Worm (Caenorhabditis elegans) whole organism, L1 larva: Measurements from ENCODE around the gene C29F9.5.

Experiments used
- C16A3.4 ChIP-seq: fragments of 150-350 bp; optimal IDR thresholded peaks from 2 replicates; lab custom pipeline; 2014; ENCODE audit warnings: missing biosample characterization, missing genetic modification characterization
- alr-1 ChIP-seq: fragments of 200-800 bp; sonication (Bioruptor generic); optimal IDR thresholded peaks from 2 replicates; lab custom pipeline; 2018; ENCODE audit warnings: borderline replicate concordance, mild to moderate bottlenecking, missing genetic modification characterization, missing compliant biosample characterization
- aly-2 ChIP-seq: fragments of 150-350 bp; optimal IDR thresholded peaks from 2 replicates; lab custom pipeline; 2014; ENCODE audit warnings: missing biosample characterization, missing genetic modification characterization
- ama-1 ChIP-seq: fragments of 150-350 bp; optimal IDR thresholded peaks from 2 replicates; lab custom pipeline; 2014
- ceh-63 ChIP-seq: fragments of 200-800 bp; sonication (Bioruptor generic); optimal IDR thresholded peaks from 2 replicates; lab custom pipeline; 2018; ENCODE audit warnings: mild to moderate bottlenecking, missing genetic modification characterization, missing compliant biosample characterization
- ceh-82 ChIP-seq, 3 experiments: fragments of 150-350 bp in 1 of 3; sonication (generic microtip) in 2 of 3; optimal IDR thresholded peaks; 2 replicates each; lab custom pipeline; 2014 to 2017; ENCODE audit warnings: missing biosample characterization in 3 of 3, missing genetic modification characterization in 3 of 3
- ceh-90 ChIP-seq: sonication (generic microtip); optimal IDR thresholded peaks from 2 replicates; lab custom pipeline; 2016; ENCODE audit warnings: missing genetic modification characterization, missing compliant biosample characterization
- dpl-1 ChIP-seq, 3 experiments: fragments of 150-350 bp in 2 of 3; sonication (generic microtip) in 1 of 3; optimal IDR thresholded peaks; 2 replicates each; lab custom pipeline; 2014 to 2017; ENCODE audit warnings: missing biosample characterization in 3 of 3, missing genetic modification characterization in 3 of 3, missing genetic modification reagents in 3 of 3
- dsc-1 ChIP-seq: sonication (generic microtip); optimal IDR thresholded peaks from 2 replicates; lab custom pipeline; 2016; ENCODE audit warnings: mild to moderate bottlenecking, missing genetic modification characterization, missing compliant biosample characterization
- efl-1 ChIP-seq, 4 experiments: fragments of 150-350 bp; optimal IDR thresholded peaks in 3 of 4; peaks in 1 of 4; 1 replicate in 1 of 4; 2 replicates in 3 of 4; lab custom pipeline; 2014; ENCODE audit warnings: missing biosample characterization in 2 of 4, missing genetic modification characterization in 2 of 4, missing genetic modification reagents in 2 of 4
- elt-2 ChIP-seq: sonication (generic microtip); optimal IDR thresholded peaks from 2 replicates; lab custom pipeline; 2016; ENCODE audit warnings: missing genetic modification characterization, mild to moderate bottlenecking, inconsistent platforms, missing compliant biosample characterization, missing genetic modification reagents
- elt-3 ChIP-seq, 6 experiments: fragments of 150-350 bp in 1 of 6; sonication (generic microtip); optimal IDR thresholded peaks; 2 replicates each; lab custom pipeline; 2017 to 2018; ENCODE audit warnings: missing biosample characterization in 6 of 6, missing genetic modification characterization in 6 of 6, inconsistent platforms in 1 of 6
- fkh-10 ChIP-seq: sonication (generic microtip); optimal IDR thresholded peaks from 2 replicates; lab custom pipeline; 2017; ENCODE audit warnings: missing biosample characterization, missing genetic modification reagents, missing genetic modification characterization
- fkh-4 ChIP-seq: sonication (generic microtip); optimal IDR thresholded peaks from 2 replicates; lab custom pipeline; 2016; ENCODE audit warnings: missing compliant biosample characterization, missing genetic modification characterization, borderline replicate concordance
- fos-1 ChIP-seq: fragments of 150-350 bp; optimal IDR thresholded peaks from 2 replicates; lab custom pipeline; 2014; ENCODE audit warnings: missing biosample characterization, missing genetic modification characterization
- grh-1 ChIP-seq: fragments of 200-800 bp; sonication (Bioruptor generic); IDR thresholded peaks from 2 replicates; pipeline ENCODE4 v1.3.6; 2022; ENCODE audit warnings: missing genetic modification reagents, missing genetic modification characterization, missing compliant biosample characterization
- hlh-4 ChIP-seq: sonication (generic microtip); optimal IDR thresholded peaks from 2 replicates; lab custom pipeline; 2016; ENCODE audit warnings: mild to moderate bottlenecking, missing genetic modification characterization, missing compliant biosample characterization
- hpl-2 ChIP-seq: fragments of 150-350 bp; optimal IDR thresholded peaks from 2 replicates; lab custom pipeline; 2014; ENCODE audit warnings: missing biosample characterization, missing genetic modification reagents, missing genetic modification characterization
- irx-1 ChIP-seq: sonication (generic microtip); optimal IDR thresholded peaks from 2 replicates; lab custom pipeline; 2016; ENCODE audit warnings: missing genetic modification characterization, missing compliant biosample characterization
- isw-1 ChIP-seq: fragments of 200-800 bp; sonication (Bioruptor generic); IDR thresholded peaks from 2 replicates; pipeline ENCODE4 v1.3.6; 2022; ENCODE audit warnings: missing genetic modification characterization, missing compliant biosample characterization
- jun-1 ChIP-seq: fragments of 150-350 bp; optimal IDR thresholded peaks from 2 replicates; lab custom pipeline; 2014; ENCODE audit warnings: missing biosample characterization, missing genetic modification reagents, missing genetic modification characterization
- lin-13 ChIP-seq: fragments of 150-350 bp; optimal IDR thresholded peaks from 2 replicates; lab custom pipeline; 2014; ENCODE audit warnings: missing biosample characterization, missing genetic modification reagents, missing genetic modification characterization
- lin-14 ChIP-seq: fragments of 200-800 bp; sonication (Bioruptor generic); optimal IDR thresholded peaks from 2 replicates; lab custom pipeline; 2018; ENCODE audit warnings: mild to moderate bottlenecking, missing genetic modification characterization, moderate library complexity, missing compliant biosample characterization
- lin-15B ChIP-seq: fragments of 150-350 bp; sonication (generic microtip); optimal IDR thresholded peaks from 3 replicates; lab custom pipeline; 2014; ENCODE audit warnings: missing biosample characterization, missing genetic modification characterization
- lin-35 ChIP-seq, 2 experiments: fragments of 150-350 bp; optimal IDR thresholded peaks; 2 replicates each; lab custom pipeline; 2014; ENCODE audit warnings: missing biosample characterization in 2 of 2, missing genetic modification characterization in 2 of 2, missing genetic modification reagents in 2 of 2
- lin-39 ChIP-seq: fragments of 150-350 bp; optimal IDR thresholded peaks from 2 replicates; lab custom pipeline; 2014; ENCODE audit warnings: missing biosample characterization, missing genetic modification reagents, missing genetic modification characterization
- lir-3 ChIP-seq: sonication (generic microtip); optimal IDR thresholded peaks from 2 replicates; lab custom pipeline; 2016; ENCODE audit warnings: mild to moderate bottlenecking, missing genetic modification characterization, moderate library complexity, missing compliant biosample characterization; ENCODE audit not compliant: poor library complexity
- lsy-2 ChIP-seq, 2 experiments: fragments of 150-350 bp; optimal IDR thresholded peaks; 2 replicates each; lab custom pipeline; 2014; ENCODE audit warnings: missing biosample characterization in 2 of 2, missing genetic modification characterization in 2 of 2
- mab-9 ChIP-seq: fragments of 200-800 bp; sonication (Bioruptor generic); IDR thresholded peaks from 2 replicates; pipeline ENCODE4 v1.3.6; 2022; ENCODE audit warnings: missing genetic modification reagents, missing genetic modification characterization, missing compliant biosample characterization
- mef-2 ChIP-seq: fragments of 150-350 bp; optimal IDR thresholded peaks from 2 replicates; lab custom pipeline; 2014; ENCODE audit warnings: missing biosample characterization, missing genetic modification characterization
- mep-1 ChIP-seq: fragments of 150-350 bp; optimal IDR thresholded peaks from 2 replicates; lab custom pipeline; 2014; ENCODE audit warnings: missing biosample characterization, missing genetic modification characterization
- nhr-11 ChIP-seq: fragments of 150-350 bp; optimal IDR thresholded peaks from 2 replicates; lab custom pipeline; 2014; ENCODE audit warnings: missing biosample characterization, missing genetic modification characterization
- nhr-19 ChIP-seq: fragments of 200-800 bp; sonication (Bioruptor generic); conservative IDR thresholded peaks from 2 replicates; pipeline ENCODE4 v1.3.6; 2022; ENCODE audit warnings: missing genetic modification characterization, missing compliant biosample characterization
- nhr-20 ChIP-seq: sonication (generic microtip); optimal IDR thresholded peaks from 2 replicates; lab custom pipeline; 2016; ENCODE audit warnings: mild to moderate bottlenecking, missing genetic modification characterization, missing compliant biosample characterization
- nhr-28 ChIP-seq: fragments of 150-350 bp; optimal IDR thresholded peaks from 2 replicates; lab custom pipeline; 2014; ENCODE audit warnings: missing biosample characterization, missing genetic modification characterization
- nhr-71 ChIP-seq: sonication (generic microtip); optimal IDR thresholded peaks from 2 replicates; lab custom pipeline; 2016; ENCODE audit warnings: mild to moderate bottlenecking, missing genetic modification characterization, moderate library complexity, missing compliant biosample characterization
- nhr-76 ChIP-seq: sonication (generic microtip); optimal IDR thresholded peaks from 2 replicates; lab custom pipeline; 2017; ENCODE audit warnings: missing biosample characterization, missing genetic modification characterization
- nhr-77 ChIP-seq: fragments of 150-350 bp; optimal IDR thresholded peaks from 2 replicates; lab custom pipeline; 2014; ENCODE audit warnings: missing biosample characterization, missing genetic modification characterization
- nhr-85 ChIP-seq: sonication (generic microtip); peaks from one replicate; lab custom pipeline; 2016; ENCODE audit warnings: missing genetic modification characterization, inconsistent platforms, missing compliant biosample characterization
- nhr-90 ChIP-seq: sonication (generic microtip); optimal IDR thresholded peaks from 2 replicates; lab custom pipeline; 2016; ENCODE audit warnings: mild to moderate bottlenecking, missing genetic modification characterization, missing compliant biosample characterization; ENCODE audit not compliant: poor library complexity
- pax-3 ChIP-seq: fragments of 200-800 bp; sonication (Bioruptor generic); optimal IDR thresholded peaks from 2 replicates; lab custom pipeline; 2018; ENCODE audit warnings: mild to moderate bottlenecking, missing genetic modification characterization, moderate library complexity, missing compliant biosample characterization
- rnt-1 ChIP-seq: sonication (generic microtip); optimal IDR thresholded peaks from 2 replicates; lab custom pipeline; 2016; ENCODE audit warnings: mild to moderate bottlenecking, missing genetic modification characterization, moderate library complexity, missing compliant biosample characterization
- skn-1 ChIP-seq: fragments of 150-350 bp; optimal IDR thresholded peaks from 2 replicates; lab custom pipeline; 2014; ENCODE audit warnings: missing biosample characterization, missing genetic modification characterization
- snpc-4 ChIP-seq: fragments of 150-350 bp; optimal IDR thresholded peaks from 2 replicates; lab custom pipeline; 2014; ENCODE audit warnings: missing biosample characterization, missing genetic modification characterization
- snu-23 ChIP-seq: sonication (generic microtip); optimal IDR thresholded peaks from 2 replicates; lab custom pipeline; 2016; ENCODE audit warnings: missing genetic modification characterization, missing compliant biosample characterization
- sox-4 ChIP-seq: sonication (generic microtip); optimal IDR thresholded peaks from 2 replicates; lab custom pipeline; 2016; ENCODE audit warnings: missing genetic modification characterization, missing compliant biosample characterization
- sptf-1 ChIP-seq: fragments of 150-350 bp; optimal IDR thresholded peaks from 2 replicates; lab custom pipeline; 2014; ENCODE audit warnings: missing biosample characterization, missing genetic modification characterization
- swsn-7 ChIP-seq: sonication (generic microtip); optimal IDR thresholded peaks from 2 replicates; lab custom pipeline; 2016; ENCODE audit warnings: missing genetic modification characterization, missing compliant biosample characterization
- tbx-2 ChIP-seq: sonication (generic microtip); optimal IDR thresholded peaks from 2 replicates; lab custom pipeline; 2016; ENCODE audit warnings: missing genetic modification characterization, missing compliant biosample characterization
- unc-62 ChIP-seq: fragments of 150-350 bp; optimal IDR thresholded peaks from 2 replicates; lab custom pipeline; 2014; ENCODE audit warnings: missing biosample characterization, missing genetic modification reagents, missing genetic modification characterization
- xbp-1 ChIP-seq: sonication (generic microtip); optimal IDR thresholded peaks from 2 replicates; lab custom pipeline; 2016; ENCODE audit warnings: missing genetic modification characterization, missing compliant biosample characterization
- zip-4 ChIP-seq: fragments of 200-800 bp; sonication (Bioruptor generic); optimal IDR thresholded peaks from 2 replicates; lab custom pipeline; 2018; ENCODE audit warnings: mild to moderate bottlenecking, missing genetic modification characterization, moderate library complexity, missing compliant biosample characterization
- ztf-4 ChIP-seq: fragments of 150-350 bp; optimal IDR thresholded peaks from 2 replicates; lab custom pipeline; 2014; ENCODE audit warnings: missing biosample characterization, missing genetic modification characterization

C29F9.5 gene

DNA sequence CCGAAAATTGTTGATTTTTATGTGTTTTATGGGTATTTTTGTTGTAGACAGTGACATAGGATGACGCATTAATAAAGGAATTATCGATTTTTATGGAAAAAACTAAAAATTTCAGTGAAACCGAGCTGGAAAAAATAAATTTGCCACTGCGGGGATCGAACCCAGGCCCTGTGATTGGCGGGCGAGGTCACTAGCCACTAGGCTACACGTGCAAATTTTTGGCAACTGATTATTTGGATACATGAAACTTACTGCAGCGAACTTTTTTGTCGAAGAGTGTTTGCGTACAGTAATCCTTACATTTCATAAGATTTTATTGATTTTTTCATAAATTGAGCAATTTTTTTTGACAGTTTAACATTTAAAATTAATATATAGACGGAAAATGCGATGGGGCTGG is 28.2 kb upstream of the C29F9.5 start:
- TF ChIP-seq fkh-4 (no peak), lir-3 (tag; lab: Kevin White, UChicago) (no peak), hlh-4 (tag; lab: Kevin White, UChicago) (no peak), lin-14 (GFP tag; lab: Kevin White, UChicago) (peak; percentile 46), pax-3 (tag; lab: Kevin White, UChicago) (peak; percentile 35), dsc-1 (tag; lab: Kevin White, UChicago) (peak; percentile 50), mef-2 (tag; lab: Kevin White, UChicago) (no peak), unc-62 (GFP tag; lab: Kevin White, UChicago) (no peak), lin-35 (GFP tag; optimal IDR thresholded peaks at IDR 0.05; lab: Kevin White, UChicago) (peak; percentile 15 to 56), lin-13 (GFP tag; lab: Kevin White, UChicago) (peak; percentile 42), ceh-82 (tag; optimal IDR thresholded peaks at IDR 0.05; lab: Kevin White, UChicago) (peak in 2 of 3 experiments; percentile 17 to 31), elt-2 (tag; lab: Kevin White, UChicago) (peak; percentile 52), fos-1 (tag; lab: Kevin White, UChicago) (peak; percentile 13), nhr-28 (tag; lab: Kevin White, UChicago) (no peak), ceh-90 (no peak), efl-1 (optimal IDR thresholded peaks at IDR 0.05; lab: Kevin White, UChicago) (peak in 1 of 2 experiments; percentile 49), efl-1 (GFP tag; optimal IDR thresholded peaks at IDR 0.05 in 1 of 2; lab: Kevin White, UChicago) (peak in 1 of 2 experiments; percentile 79), nhr-90 (tag; lab: Kevin White, UChicago) (peak; percentile 73), dpl-1 (GFP tag; optimal IDR thresholded peaks at IDR 0.05; lab: Kevin White, UChicago) (peak in 2 of 3 experiments; percentile 14 to 19), nhr-85 (tag; lab: Kevin White, UChicago) (peak; percentile 68), mep-1 (tag; lab: Kevin White, UChicago) (peak; percentile 56), swsn-7 (tag; lab: Kevin White, UChicago) (peak; percentile 49), jun-1 (tag; lab: Kevin White, UChicago) (peak; percentile 16), xbp-1 (tag; lab: Kevin White, UChicago) (peak; percentile 26), grh-1 (GFP tag; lab: Robert Waterston, UW) (peak; percentile 32; the same call in 1 of the 2 replicates), skn-1 (tag; lab: Kevin White, UChicago) (peak; percentile 26), rnt-1 (tag; lab: Kevin White, UChicago) (peak; percentile 60), lsy-2 (tag; optimal IDR thresholded peaks at IDR 0.05; lab: Kevin White, UChicago) (peak; percentile 31 to 50), nhr-77 (tag; lab: Kevin White, UChicago) (peak; percentile 42), C16A3.4 (peak; percentile 4), sox-4 (no peak), nhr-11 (tag; lab: Kevin White, UChicago) (no peak), ztf-4 (no peak), fkh-10 (no peak), aly-2 (peak; percentile 81), irx-1 (tag; lab: Kevin White, UChicago) (peak; percentile 26), alr-1 (no peak), ceh-63 (no peak), nhr-20 (tag; lab: Kevin White, UChicago) (peak; percentile 54), nhr-71 (tag; lab: Kevin White, UChicago) (peak; percentile 76), hpl-2 (GFP tag; lab: Kevin White, UChicago) (no peak), zip-4 (GFP tag; lab: Kevin White, UChicago) (peak; percentile 27), lin-39 (tag; lab: Kevin White, UChicago) (peak; percentile 38), sptf-1 (no peak), nhr-76 (tag; lab: Kevin White, UChicago) (no peak), tbx-2 (tag; lab: Kevin White, UChicago) (peak; percentile 40), mab-9 (no peak), snpc-4 (tag; lab: Kevin White, UChicago) (no peak), elt-3 (tag; optimal IDR thresholded peaks at IDR 0.05; lab: Kevin White, UChicago) (peak in 1 of 6 experiments; percentile 9), nhr-19 (GFP tag; lab: Robert Waterston, UW) (peak; percentile 59), ama-1 (peak; percentile 43), snu-23 (GFP tag; lab: Kevin White, UChicago) (peak; percentile 69), lin-15B (peak; percentile 2), isw-1 (GFP tag; lab: Robert Waterston, UW) (peak; percentile 2; the same call in 1 of the 2 replicates)
